Worm (Caenorhabditis elegans) whole organism, young adult: ENCODE results near the gene F21C10.13.

Experiments
- B0035.1 ChIP-seq: sonication (generic microtip); optimal IDR thresholded peaks from 2 replicates; lab custom pipeline; 2016; ENCODE audit warnings: missing genetic modification characterization, mild to moderate bottlenecking, missing compliant biosample characterization, missing genotype, missing genetic modification reagents
- B0336.3 ChIP-seq: fragments of 200-800 bp; sonication (Bioruptor generic); IDR thresholded peaks from 2 replicates; pipeline ENCODE4 v1.3.6; 2022; ENCODE audit warnings: missing genetic modification characterization, missing compliant biosample characterization
- F23B12.7 ChIP-seq: sonication (generic microtip); optimal IDR thresholded peaks from 2 replicates; lab custom pipeline; 2017; ENCODE audit warnings: missing genetic modification characterization, mild to moderate bottlenecking, missing compliant biosample characterization, antibody characterized with exemption, moderate library complexity; ENCODE audit not compliant: insufficient read depth
- F33H1.4 ChIP-seq: fragments of 200-800 bp; sonication (Bioruptor generic); IDR thresholded peaks from 2 replicates; pipeline ENCODE4 v1.3.6; 2022; ENCODE audit warnings: missing genetic modification reagents, missing genetic modification characterization, missing compliant biosample characterization
- F57A8.1 ChIP-seq: fragments of 200-800 bp; sonication (Bioruptor generic); optimal IDR thresholded peaks from 2 replicates; lab custom pipeline; 2018; ENCODE audit warnings: mild to moderate bottlenecking, missing genetic modification characterization, moderate library complexity, missing compliant biosample characterization
- Y53G8AR.9 ChIP-seq: fragments of 200-800 bp; sonication (Bioruptor generic); conservative IDR thresholded peaks from 2 replicates; pipeline ENCODE4 v1.3.6; 2022; ENCODE audit warnings: missing genetic modification reagents, missing genetic modification characterization, missing compliant biosample characterization
- Y67H2A.10 ChIP-seq: fragments of 200-800 bp; sonication (Bioruptor generic); conservative IDR thresholded peaks from 2 replicates; pipeline ENCODE4 v1.3.6; 2022; ENCODE audit warnings: missing genetic modification reagents, missing genetic modification characterization, missing compliant biosample characterization
- ZK185.1 ChIP-seq: sonication (generic microtip); optimal IDR thresholded peaks from 2 replicates; lab custom pipeline; 2016; ENCODE audit warnings: mild to moderate bottlenecking, missing genetic modification characterization, missing compliant biosample characterization; ENCODE audit not compliant: poor library complexity, severe bottlenecking
- atf-7 ChIP-seq: sonication (generic microtip); optimal IDR thresholded peaks from 2 replicates; lab custom pipeline; 2017; ENCODE audit warnings: mild to moderate bottlenecking, missing genetic modification characterization, missing compliant biosample characterization
- attf-3 ChIP-seq: fragments of 200-800 bp; sonication (Bioruptor generic); conservative IDR thresholded peaks from 2 replicates; pipeline ENCODE4 v1.3.6; 2022; ENCODE audit warnings: missing genetic modification reagents, missing genetic modification characterization, missing compliant biosample characterization
- ccch-3 ChIP-seq: fragments of 200-800 bp; sonication (Bioruptor generic); optimal IDR thresholded peaks from 2 replicates; lab custom pipeline; 2018; ENCODE audit warnings: mild to moderate bottlenecking, missing genetic modification characterization, missing compliant biosample characterization
- cebp-1 ChIP-seq, 2 experiments: fragments of 200-800 bp in 1 of 2; sonication (Bioruptor generic) in 1 of 2; sonication (generic microtip) in 1 of 2; IDR thresholded peaks in 1 of 2; optimal IDR thresholded peaks in 1 of 2; 2 replicates each; pipeline versions ENCODE4 v1.3.6 to Lab custom; 2017 to 2022; ENCODE audit warnings: missing compliant biosample characterization in 2 of 2, missing genetic modification characterization in 2 of 2, mild to moderate bottlenecking in 1 of 2, missing genetic modification reagents in 1 of 2, moderate library complexity in 1 of 2
- ceh-27 ChIP-seq: fragments of 200-800 bp; sonication (Bioruptor generic); optimal IDR thresholded peaks from 2 replicates; lab custom pipeline; 2018; ENCODE audit warnings: mild to moderate bottlenecking, missing genetic modification characterization, moderate library complexity, missing compliant biosample characterization
- ceh-40 ChIP-seq: fragments of 200-800 bp; sonication (Bioruptor generic); IDR thresholded peaks from 2 replicates; pipeline ENCODE4 v1.3.6; 2022; ENCODE audit warnings: missing genetic modification characterization, missing compliant biosample characterization
- ceh-58 ChIP-seq: fragments of 200-800 bp; sonication (Bioruptor generic); IDR thresholded peaks from 2 replicates; pipeline ENCODE4 v1.3.6; 2022; ENCODE audit warnings: missing genetic modification characterization, missing compliant biosample characterization
- ceh-91 ChIP-seq: fragments of 200-800 bp; sonication (Bioruptor generic); IDR thresholded peaks from 2 replicates; pipeline ENCODE4 v1.3.6; 2022; ENCODE audit warnings: missing genetic modification reagents, missing genetic modification characterization, missing compliant biosample characterization
- chd-7 ChIP-seq: sonication (generic microtip); optimal IDR thresholded peaks from 2 replicates; lab custom pipeline; 2016; ENCODE audit warnings: mild to moderate bottlenecking, missing genetic modification characterization, moderate library complexity, missing compliant biosample characterization
- dox-1 ChIP-seq: fragments of 200-800 bp; sonication (Bioruptor generic); IDR thresholded peaks from 2 replicates; pipeline ENCODE4 v1.3.6; 2022; ENCODE audit warnings: missing genetic modification reagents, missing genetic modification characterization, missing compliant biosample characterization
- egl-44 ChIP-seq: fragments of 200-800 bp; sonication (Bioruptor generic); IDR thresholded peaks from 2 replicates; pipeline ENCODE4 v1.3.6; 2022; ENCODE audit warnings: missing genetic modification reagents, missing genetic modification characterization, missing compliant biosample characterization
- gei-17 ChIP-seq: fragments of 200-800 bp; sonication (Bioruptor generic); optimal IDR thresholded peaks from 2 replicates; lab custom pipeline; 2018; ENCODE audit warnings: mild to moderate bottlenecking, missing genetic modification characterization, missing compliant biosample characterization
- hlh-26 ChIP-seq: fragments of 200-800 bp; sonication (Bioruptor generic); conservative IDR thresholded peaks from 2 replicates; pipeline ENCODE4 v1.3.6; 2022; ENCODE audit warnings: missing genetic modification reagents, missing genetic modification characterization, missing compliant biosample characterization
- hmg-1.2 ChIP-seq: fragments of 200-800 bp; sonication (Bioruptor generic); IDR thresholded peaks from 2 replicates; pipeline ENCODE4 v1.3.6; 2022; ENCODE audit warnings: missing genetic modification reagents, missing genetic modification characterization, missing compliant biosample characterization
- lin-26 ChIP-seq: fragments of 200-800 bp; sonication (Bioruptor generic); IDR thresholded peaks from 2 replicates; pipeline ENCODE4 v1.3.6; 2022; ENCODE audit warnings: missing genetic modification reagents, missing genetic modification characterization, missing compliant biosample characterization
- lsl-1 ChIP-seq: fragments of 200-800 bp; sonication (Bioruptor generic); optimal IDR thresholded peaks from 2 replicates; lab custom pipeline; 2018; ENCODE audit warnings: mild to moderate bottlenecking, missing genetic modification characterization, moderate library complexity, missing compliant biosample characterization
- madf-3 ChIP-seq: fragments of 200-800 bp; sonication (Bioruptor generic); IDR thresholded peaks from 2 replicates; pipeline ENCODE4 v1.3.6; 2022; ENCODE audit warnings: missing genetic modification reagents, missing genetic modification characterization, missing compliant biosample characterization
- madf-8 ChIP-seq: fragments of 200-800 bp; sonication (Bioruptor generic); conservative IDR thresholded peaks from 2 replicates; pipeline ENCODE4 v1.3.6; 2022; ENCODE audit warnings: missing genetic modification reagents, missing genetic modification characterization, missing compliant biosample characterization
- mes-4 ChIP-seq: sonication (generic microtip); optimal IDR thresholded peaks from 2 replicates; lab custom pipeline; 2016; ENCODE audit warnings: missing genotype, missing genetic modification characterization, missing compliant biosample characterization
- mxl-1 ChIP-seq: sonication (generic microtip); optimal IDR thresholded peaks from 2 replicates; lab custom pipeline; 2016; ENCODE audit warnings: missing genetic modification characterization, missing compliant biosample characterization
- nhr-179 ChIP-seq: sonication (generic microtip); optimal IDR thresholded peaks from 2 replicates; lab custom pipeline; 2016; ENCODE audit warnings: mild to moderate bottlenecking, missing genetic modification characterization, missing compliant biosample characterization
- pha-4 ChIP-seq: fragments of 150-350 bp; sonication (generic microtip); optimal IDR thresholded peaks from 2 replicates; lab custom pipeline; 2014; ENCODE audit warnings: missing biosample characterization, missing genetic modification reagents, missing genetic modification characterization
- rcor-1 ChIP-seq: fragments of 200-800 bp; sonication (Bioruptor generic); IDR thresholded peaks from 2 replicates; pipeline ENCODE4 v1.3.6; 2022; ENCODE audit warnings: missing genetic modification reagents, missing genetic modification characterization, missing compliant biosample characterization
- sea-2 ChIP-seq: fragments of 200-800 bp; sonication (Bioruptor generic); IDR thresholded peaks from 2 replicates; pipeline ENCODE4 v1.3.6; 2022; ENCODE audit warnings: missing genetic modification characterization, missing compliant biosample characterization
- snpc-1.1 ChIP-seq: sonication (generic microtip); optimal IDR thresholded peaks from 2 replicates; lab custom pipeline; 2017; ENCODE audit warnings: missing genetic modification characterization, mild to moderate bottlenecking, missing compliant biosample characterization, antibody characterized with exemption, moderate library complexity, missing genotype, missing genetic modification reagents; ENCODE audit not compliant: insufficient read depth
- snpc-1.3 ChIP-seq: sonication (generic microtip); optimal IDR thresholded peaks from 2 replicates; lab custom pipeline; 2017; ENCODE audit warnings: missing genetic modification characterization, mild to moderate bottlenecking, missing compliant biosample characterization, antibody characterized with exemption, moderate library complexity, missing genotype, missing genetic modification reagents; ENCODE audit not compliant: insufficient read depth
- somi-1 ChIP-seq: fragments of 200-800 bp; sonication (Bioruptor generic); optimal IDR thresholded peaks from 2 replicates; lab custom pipeline; 2018; ENCODE audit warnings: mild to moderate bottlenecking, missing genetic modification characterization, missing compliant biosample characterization
- sptf-2 ChIP-seq: fragments of 200-800 bp; sonication (Bioruptor generic); optimal IDR thresholded peaks from 2 replicates; lab custom pipeline; 2018; ENCODE audit warnings: mild to moderate bottlenecking, missing genetic modification characterization, missing compliant biosample characterization
- tbp1 ChIP-seq: fragments of 200-800 bp; sonication (Bioruptor generic); optimal IDR thresholded peaks from 2 replicates; lab custom pipeline; 2018; ENCODE audit warnings: mild to moderate bottlenecking, missing genetic modification characterization, missing compliant biosample characterization
- unc-62 ChIP-seq: fragments of 150-350 bp; optimal IDR thresholded peaks from 2 replicates; lab custom pipeline; 2014; ENCODE audit warnings: missing biosample characterization, missing genetic modification reagents, missing genetic modification characterization
- ztf-26 ChIP-seq: sonication (generic microtip); optimal IDR thresholded peaks from 2 replicates; lab custom pipeline; 2017; ENCODE audit warnings: missing genetic modification characterization, missing compliant biosample characterization
- ztf-3 ChIP-seq: fragments of 200-800 bp; sonication (Bioruptor generic); optimal IDR thresholded peaks from 2 replicates; lab custom pipeline; 2018; ENCODE audit warnings: mild to moderate bottlenecking, missing genetic modification characterization, missing compliant biosample characterization

Gene F21C10.13

DNA sequence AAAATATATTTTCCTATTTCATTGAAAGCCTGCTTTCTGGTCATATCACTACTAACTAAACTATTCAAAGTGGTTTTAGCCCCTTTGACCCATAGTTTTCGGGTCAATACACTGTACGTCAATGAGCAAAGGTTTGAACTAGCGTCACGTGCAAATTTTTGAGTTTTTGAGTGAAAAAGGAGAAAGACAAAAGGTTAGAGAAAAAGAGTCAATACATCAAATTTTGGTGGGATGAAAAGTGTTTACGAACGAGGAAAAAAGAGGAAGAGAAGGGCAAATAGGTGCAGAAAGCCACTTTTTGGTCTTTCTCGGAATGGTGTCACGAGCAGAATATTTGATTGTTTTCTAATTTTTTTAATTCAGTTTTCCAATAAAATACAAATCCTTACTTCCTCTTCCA, 46.3 kb upstream of the F21C10.13 start:
- TF ChIP-seq dox-1 (no peak), nhr-179 (tag; lab: Kevin White, UChicago) (no peak), mes-4 (tag; lab: Kevin White, UChicago) (no peak), ZK185.1 (tag; lab: Kevin White, UChicago) (no peak), sptf-2 (GFP tag; lab: Kevin White, UChicago) (no peak), unc-62 (GFP tag; lab: Kevin White, UChicago) (no peak), somi-1 (GFP tag; lab: Kevin White, UChicago) (no peak), snpc-1.3 (no peak), cebp-1 (GFP tag; IDR thresholded peaks at IDR 0.05; lab: Robert Waterston, UW) (no peak), cebp-1 (tag; optimal IDR thresholded peaks at IDR 0.05; lab: Kevin White, UChicago) (no peak), hlh-26 (GFP tag; lab: Robert Waterston, UW) (no peak), lin-26 (GFP tag; lab: Robert Waterston, UW) (no peak), ceh-91 (GFP tag; lab: Robert Waterston, UW) (no peak), ccch-3 (GFP tag; lab: Kevin White, UChicago) (no peak), F33H1.4 (GFP tag; lab: Robert Waterston, UW) (no peak), ztf-26 (tag; lab: Kevin White, UChicago) (no peak), lsl-1 (no peak), ztf-3 (GFP tag; lab: Kevin White, UChicago) (no peak)

DNA sequence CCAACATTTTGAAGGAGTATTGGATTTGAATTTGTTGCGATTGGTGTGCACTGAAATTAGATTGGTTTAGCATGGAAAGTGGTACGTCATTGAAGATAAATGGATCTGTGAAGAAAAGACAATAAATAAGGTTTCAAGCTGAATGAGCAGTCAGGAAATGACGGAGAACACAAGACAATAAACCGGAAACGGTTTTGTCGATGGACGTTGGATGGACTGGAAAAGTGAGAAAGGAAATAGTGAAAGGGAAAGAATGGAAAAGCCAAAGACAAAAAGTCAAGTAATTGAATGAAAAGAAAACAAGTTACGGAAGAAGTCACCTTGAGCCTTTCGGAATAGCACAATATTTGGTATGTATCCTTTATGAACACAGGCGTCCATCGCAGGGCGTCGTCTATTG, 45.8 kb upstream of the F21C10.13 start, which contains the start of gene T27E4.7:
Gene T27E4.7, minus strand, starts transcription at position 50 of the 400 bp plus-strand sequence.
- TF ChIP-seq egl-44 (GFP tag; lab: Robert Waterston, UW): no peak
- no peak for TF ChIP-seq F57A8.1 (GFP tag; lab: Kevin White, UChicago)
- no peak for TF ChIP-seq hmg-1.2 (GFP tag; lab: Robert Waterston, UW)
- TF ChIP-seq ztf-3 (GFP tag; lab: Kevin White, UChicago): no peak

DNA sequence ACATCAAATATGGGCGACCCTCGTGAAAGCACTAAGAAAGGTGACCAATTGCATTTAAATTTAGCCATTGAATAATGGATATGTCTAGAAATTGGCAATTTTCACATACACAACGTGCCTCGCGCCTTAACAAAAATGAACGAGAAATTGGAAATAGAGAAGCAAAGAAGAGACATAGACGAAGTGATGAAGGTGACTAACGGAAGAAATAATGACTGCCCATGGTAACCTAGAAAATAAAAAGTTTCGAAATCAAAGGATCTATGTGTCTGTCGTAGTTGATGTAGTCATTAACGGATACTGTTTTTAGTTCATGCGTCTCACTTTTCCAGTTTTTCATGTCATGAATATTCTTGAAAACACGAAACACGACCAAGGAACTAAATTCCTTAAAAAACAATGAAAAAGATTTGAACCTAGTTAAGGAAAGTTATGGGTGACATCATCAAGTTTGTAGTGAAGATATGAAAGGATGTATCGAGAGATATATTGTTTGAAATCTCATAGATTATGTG, 44.0 kb upstream of the F21C10.13 start:
- TF ChIP-seq unc-62 (GFP tag; lab: Kevin White, UChicago): no peak
- no peak for TF ChIP-seq madf-8 (GFP tag; lab: Robert Waterston, UW)
- TF ChIP-seq attf-3 (GFP tag; lab: Robert Waterston, UW): no peak
- TF ChIP-seq gei-17 (GFP tag; lab: Kevin White, UChicago): no peak
- TF ChIP-seq cebp-1 (GFP tag; IDR thresholded peaks at IDR 0.05; lab: Robert Waterston, UW): no peak
- peak; percentile 42 for TF ChIP-seq cebp-1 (tag; optimal IDR thresholded peaks at IDR 0.05; lab: Kevin White, UChicago)
- no peak for TF ChIP-seq mxl-1

DNA sequence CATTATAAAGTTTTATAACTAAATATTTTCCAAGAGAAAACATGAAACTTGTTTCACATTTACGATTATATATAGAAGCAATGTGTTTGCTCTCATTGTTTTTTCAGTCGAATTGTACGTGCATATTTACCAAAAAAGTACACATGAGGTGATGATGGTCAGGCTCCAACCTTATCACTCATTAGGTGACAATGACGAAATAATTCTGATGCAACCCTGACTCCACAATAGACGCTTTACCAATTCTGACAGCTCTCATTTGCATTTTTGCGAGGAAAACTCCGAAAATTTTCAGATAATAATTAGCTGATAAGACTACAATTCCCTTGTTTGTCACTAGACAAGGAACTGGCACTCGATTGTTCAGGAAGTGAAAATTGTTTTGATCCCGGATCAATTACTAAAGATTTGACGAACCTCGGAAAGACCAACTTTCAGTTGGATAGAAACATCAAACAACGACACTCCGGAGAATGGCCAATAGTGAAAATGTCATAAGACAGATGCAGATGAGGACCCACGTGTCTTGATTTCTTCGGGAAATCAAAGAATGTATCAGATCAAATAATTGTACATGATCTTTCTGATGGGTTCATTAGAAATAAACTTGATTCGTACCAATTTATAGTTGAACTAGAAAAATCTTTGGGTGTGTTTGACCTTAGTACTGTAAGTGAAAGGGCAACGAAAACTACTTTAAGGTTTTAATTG, 43.1 kb upstream of the F21C10.13 start:
- TF ChIP-seq F23B12.7 (tag; lab: Kevin White, UChicago) (no peak), lsl-1 (no peak), B0035.1 (tag; lab: Kevin White, UChicago) (no peak), cebp-1 (GFP tag; IDR thresholded peaks at IDR 0.05; lab: Robert Waterston, UW) (no peak), cebp-1 (tag; optimal IDR thresholded peaks at IDR 0.05; lab: Kevin White, UChicago) (peak; percentile 63), ceh-27 (GFP tag; lab: Kevin White, UChicago) (no peak), pha-4 (tag; lab: Kevin White, UChicago) (no peak), Y53G8AR.9 (GFP tag; lab: Robert Waterston, UW) (no peak), tbp1 (GFP tag; lab: Kevin White, UChicago) (no peak), snpc-1.1 (tag; lab: Kevin White, UChicago) (no peak), rcor-1 (GFP tag; lab: Robert Waterston, UW) (no peak), ceh-58 (no peak), Y67H2A.10 (GFP tag; lab: Robert Waterston, UW) (no peak), B0336.3 (GFP tag; lab: Robert Waterston, UW) (0 out of 2 replicates have a peak, but pooled peaks have one; percentile 22), ztf-26 (tag; lab: Kevin White, UChicago) (no peak), atf-7 (tag; lab: Kevin White, UChicago) (peak; percentile 50), madf-3 (GFP tag; lab: Robert Waterston, UW) (no peak), sea-2 (no peak), chd-7 (tag; lab: Kevin White, UChicago) (no peak), snpc-1.3 (no peak), ceh-40 (no peak)
